Fruit fly (Drosophila melanogaster) ovary, adult (tissue): Measurements from ENCODE around the gene CG43322.
A peak's percentile ranks its signal among the peaks of the same experiment; 100 is the strongest.

Experiments used
- CG17801 ChIP-seq: fragments of 200-800 bp; optimal IDR thresholded peaks from 2 replicates; lab custom pipeline; 2019; ENCODE audit warnings: missing biosample characterization, mild to moderate bottlenecking, missing genetic modification characterization, moderate library complexity; ENCODE audit not compliant: partially characterized antibody

Gene CG43322

dm6 chr2L:7013157-7013556 is at the start of gene CG43322:
Gene CG43322 (plus strand): TSS chr2L:7013396.
- no peak for TF ChIP-seq CG17801 (GFP tag; lab: Kevin White, UChicago)

dm6 chr2L:6964022-6964434 is 49.2 kb upstream of the CG43322 start, which contains the start of the genes sip2 and Coprox:
Gene sip2 (minus strand): TSS chr2L:6964074.
Gene Coprox (plus strand): TSS chr2L:6964421.
- TF ChIP-seq CG17801 (GFP tag; lab: Kevin White, UChicago) = peak; percentile 68

dm6 chr2L:6964632-6965031 is 48.6 kb upstream of the CG43322 start:
- TF ChIP-seq CG17801 (GFP tag; lab: Kevin White, UChicago) = no peak

- TF ChIP-seq CG17801 (GFP tag; lab: Kevin White, UChicago) = no peak
Measured at dm6 chr2L:6966309-6966708, 46.9 kb upstream of the CG43322 start.

dm6 chr2L:6967422-6968012 is 45.7 kb upstream of the CG43322 start, which contains the start of gene Sumo:
Gene Sumo (minus strand): TSS chr2L:6967644.
- TF ChIP-seq CG17801 (GFP tag; lab: Kevin White, UChicago) = no peak

- TF ChIP-seq CG17801 (GFP tag; lab: Kevin White, UChicago) = peak; percentile 1
Measured at dm6 chr2L:6968013-6968517, 45.1 kb upstream of the CG43322 start.

- TF ChIP-seq CG17801 (GFP tag; lab: Kevin White, UChicago) = no peak
Measured at dm6 chr2L:6970813-6971212, 42.4 kb upstream of the CG43322 start.

- TF ChIP-seq CG17801 (GFP tag; lab: Kevin White, UChicago) = no peak
Measured at dm6 chr2L:6971597-6972036, 41.6 kb upstream of the CG43322 start, which contains the start of gene snRNP-U1-70K. Gene snRNP-U1-70K (minus strand): TSS chr2L:6971737.

- TF ChIP-seq CG17801 (GFP tag; lab: Kevin White, UChicago) = no peak
Measured at dm6 chr2L:6991085-6991484, 22.1 kb upstream of the CG43322 start.

dm6 chr2L:6998736-6999135 is 14.5 kb upstream of the CG43322 start:
- TF ChIP-seq CG17801 (GFP tag; lab: Kevin White, UChicago) = no peak

- no peak for TF ChIP-seq CG17801 (GFP tag; lab: Kevin White, UChicago)
Measured at dm6 chr2L:7004304-7004703, 8.9 kb upstream of the CG43322 start.

- no peak for TF ChIP-seq CG17801 (GFP tag; lab: Kevin White, UChicago)
Measured at dm6 chr2L:7005489-7005888, 7.7 kb upstream of the CG43322 start.

dm6 chr2L:7007564-7007963 is 5.6 kb upstream of the CG43322 start:
- no peak for TF ChIP-seq CG17801 (GFP tag; lab: Kevin White, UChicago)

- no peak for TF ChIP-seq CG17801 (GFP tag; lab: Kevin White, UChicago)
Measured at dm6 chr2L:7009807-7010470, 3.3 kb upstream of the CG43322 start, which contains the start of gene uif. Gene uif (minus strand): TSS chr2L:7010359.

- no peak for TF ChIP-seq CG17801 (GFP tag; lab: Kevin White, UChicago)
Measured at dm6 chr2L:7010513-7010912, 2.7 kb upstream of the CG43322 start.

dm6 chr2L:7011962-7012361 is 1.2 kb upstream of the CG43322 start, which contains the start of gene CG43321:
Gene CG43321 (plus strand): TSS chr2L:7012262.
- no peak for TF ChIP-seq CG17801 (GFP tag; lab: Kevin White, UChicago)
